Worm (Caenorhabditis elegans): ENCODE data around the gene nhr-102.

DNA sequence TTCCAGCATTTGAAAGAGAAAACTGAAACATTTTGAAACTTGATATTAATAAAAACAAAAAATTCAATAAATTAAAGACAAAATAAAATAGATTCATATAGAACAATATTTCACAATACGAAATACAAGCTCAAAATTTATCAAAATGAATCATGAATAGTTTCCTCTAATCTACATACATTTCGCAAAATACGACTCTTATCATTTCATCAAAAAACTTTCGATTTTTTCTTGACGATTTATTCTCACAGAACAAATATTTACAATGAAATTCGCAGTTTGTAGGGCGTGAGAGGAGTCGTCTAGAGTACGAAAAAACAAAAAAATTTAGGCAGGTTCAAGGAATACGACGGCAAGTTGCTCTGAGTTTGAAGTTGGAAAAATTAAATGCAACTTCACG lies 13.9 kb upstream of the nhr-102 start:
- TF ChIP-seq W03F9.2 (tag; optimal IDR thresholded peaks at IDR 0.05): no peak
- TF ChIP-seq him-1 (tag; optimal IDR thresholded peaks at IDR 0.05): no peak
- no peak for TF ChIP-seq dao-5 (tag; optimal IDR thresholded peaks at IDR 0.05)

All from whole organism, L4/young adult.